Worm (Caenorhabditis elegans): ENCODE data around the gene R04A9.6.

DNA sequence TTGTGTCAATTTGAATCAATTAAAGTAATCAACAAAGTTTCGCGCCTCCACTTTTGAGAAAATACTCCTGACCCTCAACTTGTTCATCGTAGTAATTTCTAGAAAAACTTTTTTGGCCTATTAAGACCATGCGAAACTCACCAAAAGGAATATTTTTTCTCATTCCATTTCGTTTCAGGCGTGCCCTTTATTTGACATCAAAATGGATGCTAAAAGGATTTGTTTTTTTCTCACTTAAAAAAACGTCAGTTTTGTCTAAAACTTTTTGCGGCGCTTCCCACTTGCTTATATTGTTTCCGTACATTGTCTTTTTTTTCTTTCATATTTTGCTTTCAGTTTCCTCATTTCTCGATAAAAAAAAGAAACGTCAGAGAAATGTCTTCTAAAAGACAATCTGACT, 36.9 kb upstream of the R04A9.6 start, which contains the start of gene C04E7.5:
- TF ChIP-seq ama-1 (optimal IDR thresholded peaks at IDR 0.05) (no peak), lin-11 (tag; optimal IDR thresholded peaks at IDR 0.05) (no peak), sox-4 (tag; optimal IDR thresholded peaks at IDR 0.05) (no peak), madf-2 (tag; optimal IDR thresholded peaks at IDR 0.05) (no peak), ceh-34 (tag; optimal IDR thresholded peaks at IDR 0.05) (no peak), pqm-1 (tag; optimal IDR thresholded peaks at IDR 0.05) (no peak), fax-1 (tag; optimal IDR thresholded peaks at IDR 0.05) (no peak), ceh-2 (tag; optimal IDR thresholded peaks at IDR 0.05) (no peak), syd-9 (tag; optimal IDR thresholded peaks at IDR 0.05) (no peak), hlh-30 (tag; optimal IDR thresholded peaks at IDR 0.05; ENCODE audit: insufficient read depth) (no peak), ceh-14 (tag; optimal IDR thresholded peaks at IDR 0.05) (no peak), gmeb-2 (tag; optimal IDR thresholded peaks at IDR 0.05) (no peak)
